Worm (Caenorhabditis elegans): Measurements from ENCODE around the gene fip-4.

Gene fip-4

ce11 chrV:8610633-8611404 lies at the start of gene fip-4:
Gene fip-4, minus strand, starts transcription at chrV:8611268.
- TF ChIP-seq zfh-2 (GFP tag; conservative IDR thresholded peaks at IDR 0.05) (0 out of 2 replicates have a peak, but pooled peaks have one; percentile 8), zim-3 (tag; optimal IDR thresholded peaks at IDR 0.05) (no peak), lir-1 (GFP tag; conservative IDR thresholded peaks at IDR 0.05) (no peak), madf-3 (GFP tag; IDR thresholded peaks at IDR 0.05) (no peak), B0336.3 (GFP tag; IDR thresholded peaks at IDR 0.05) (0 out of 2 replicates have a peak, but pooled peaks have one; percentile 18), let-526 (GFP tag; IDR thresholded peaks at IDR 0.05) (no peak), F37B4.10 (GFP tag; IDR thresholded peaks at IDR 0.05) (no peak), B0261.1 (tag; optimal IDR thresholded peaks at IDR 0.05) (no peak), tbp1 (GFP tag; optimal IDR thresholded peaks at IDR 0.05) (no peak), hmg-1.2 (GFP tag; IDR thresholded peaks at IDR 0.05) (no peak), K12H6.12 (tag; optimal IDR thresholded peaks at IDR 0.05) (no peak), F49E8.2 (tag; optimal IDR thresholded peaks at IDR 0.05; ENCODE audit: insufficient read depth) (no peak), ceh-27 (GFP tag; optimal IDR thresholded peaks at IDR 0.05) (no peak), ZK185.1 (tag; optimal IDR thresholded peaks at IDR 0.05; ENCODE audit: poor library complexity, severe bottlenecking) (peak; percentile 10), hmg-20 (GFP tag; IDR thresholded peaks at IDR 0.05) (no peak), ztf-28 (GFP tag; IDR thresholded peaks at IDR 0.05) (no peak), dox-1 (GFP tag; IDR thresholded peaks at IDR 0.05) (no peak; the same call in 1 of the 2 replicates), nhr-120 (GFP tag; IDR thresholded peaks at IDR 0.05) (no peak), gei-17 (GFP tag; optimal IDR thresholded peaks at IDR 0.05) (no peak), lin-35 (GFP tag; optimal IDR thresholded peaks at IDR 0.05) (no peak), pha-4 (tag; optimal IDR thresholded peaks at IDR 0.05) (peak; percentile 68), F23B12.7 (tag; optimal IDR thresholded peaks at IDR 0.05; ENCODE audit: insufficient read depth) (peak; percentile 23), lin-40 (tag; optimal IDR thresholded peaks at IDR 0.05) (no peak), hrde-1 (tag; optimal IDR thresholded peaks at IDR 0.05; ENCODE audit: borderline replicate concordance) (no peak), rcor-1 (GFP tag; IDR thresholded peaks at IDR 0.05) (no peak), aptf-3 (GFP tag; IDR thresholded peaks at IDR 0.05) (0 out of 2 replicates have a peak, but pooled peaks have one; percentile 23), Y53G8AR.9 (GFP tag; conservative IDR thresholded peaks at IDR 0.05) (no peak), B0035.1 (tag; optimal IDR thresholded peaks at IDR 0.05) (no peak), Y95B8A.8 (GFP tag; IDR thresholded peaks at IDR 0.05) (no peak), ztf-22 (GFP tag; optimal IDR thresholded peaks at IDR 0.05) (no peak), B0019.2 (GFP tag; conservative IDR thresholded peaks at IDR 0.05) (no peak), unc-62 (GFP tag; optimal IDR thresholded peaks at IDR 0.05) (no peak), lag-1 (GFP tag; IDR thresholded peaks at IDR 0.05) (no peak), nhr-80 (tag; optimal IDR thresholded peaks at IDR 0.05) (peak; percentile 67), F55B11.4 (tag; optimal IDR thresholded peaks at IDR 0.05; ENCODE audit: borderline replicate concordance, insufficient read depth) (no peak), athp-1 (tag; optimal IDR thresholded peaks at IDR 0.05) (no peak), ztf-25 (GFP tag; IDR thresholded peaks at IDR 0.05) (no peak), F57C9.4 (tag; optimal IDR thresholded peaks at IDR 0.05) (no peak), somi-1 (GFP tag; optimal IDR thresholded peaks at IDR 0.05) (no peak), nhr-179 (tag; optimal IDR thresholded peaks at IDR 0.05) (no peak), sptf-2 (GFP tag; optimal IDR thresholded peaks at IDR 0.05) (no peak), ceh-40 (GFP tag; IDR thresholded peaks at IDR 0.05) (no peak), mxl-1 (tag; optimal IDR thresholded peaks at IDR 0.05) (no peak), F57A8.1 (GFP tag; optimal IDR thresholded peaks at IDR 0.05) (no peak), efl-1 (GFP tag; optimal IDR thresholded peaks at IDR 0.05) (no peak), lin-26 (GFP tag; IDR thresholded peaks at IDR 0.05) (no peak), T07F8.4 (tag; optimal IDR thresholded peaks at IDR 0.05) (no peak)
